Worm (Caenorhabditis elegans) whole organism, midembryonic: ENCODE data around the gene srg-32.
A peak's percentile ranks its signal among the peaks of the same experiment; 100 is the strongest.

Experiments used
- T22C8.4 ChIP-seq: fragments of 200-800 bp; sonication (Bioruptor generic); IDR thresholded peaks from 2 replicates; pipeline ENCODE4 v1.3.6; 2022; ENCODE audit warnings: missing genetic modification characterization, missing compliant biosample characterization
- cog-1 ChIP-seq: sonication (generic microtip); optimal IDR thresholded peaks from 2 replicates; lab custom pipeline; 2016; ENCODE audit warnings: missing genetic modification characterization, missing compliant biosample characterization
- med-1 ChIP-seq: sonication (generic microtip); optimal IDR thresholded peaks from 2 replicates; lab custom pipeline; 2017; ENCODE audit warnings: missing genetic modification characterization, mild to moderate bottlenecking, missing compliant biosample characterization, antibody characterized with exemption, missing genetic modification reagents; ENCODE audit not compliant: insufficient read depth
- ztf-23 ChIP-seq: fragments of 200-800 bp; sonication (Bioruptor generic); IDR thresholded peaks from 2 replicates; pipeline ENCODE4 v1.3.6; 2022; ENCODE audit warnings: missing genetic modification reagents, missing genetic modification characterization, missing compliant biosample characterization

ce11 chrV:10578938-10579337 is 9.7 kb downstream of the srg-32 start, which contains the start of the genes erh-1 and lpd-9:
- TF ChIP-seq T22C8.4 (GFP tag; lab: Robert Waterston, UW) (no peak), cog-1 (tag; lab: Kevin White, UChicago) (no peak), ztf-23 (0 out of 2 replicates have a peak, but pooled peaks have one; percentile 45), med-1 (GFP tag; lab: Kevin White, UChicago) (peak; percentile 33)
